Worm (Caenorhabditis elegans) whole organism, L1 larva: Measurements from ENCODE around the gene Y53F4B.27.
"Not testable (repeated sequence)": the region's sequence is repeated elsewhere in the genome, so short reads cannot be mapped to it uniquely, and the experiment has no call there.

ENCODE experiments used
- C16A3.4 ChIP-seq: fragments of 150-350 bp; optimal IDR thresholded peaks from 2 replicates; lab custom pipeline; 2014; ENCODE audit warnings: missing biosample characterization, missing genetic modification characterization
- C34B4.2 ChIP-seq: sonication (generic microtip); optimal IDR thresholded peaks from 2 replicates; lab custom pipeline; 2017; ENCODE audit warnings: mild to moderate bottlenecking, missing genetic modification characterization, missing compliant biosample characterization
- F16B12.6 ChIP-seq: fragments of 150-350 bp; optimal IDR thresholded peaks from 2 replicates; lab custom pipeline; 2014; ENCODE audit warnings: missing biosample characterization, missing genetic modification characterization
- blmp-1 ChIP-seq: fragments of 150-350 bp; optimal IDR thresholded peaks from 2 replicates; lab custom pipeline; 2014; ENCODE audit warnings: missing biosample characterization, missing genetic modification characterization
- ceh-8 ChIP-seq: fragments of 200-800 bp; sonication (Bioruptor generic); optimal IDR thresholded peaks from 2 replicates; lab custom pipeline; 2018; ENCODE audit warnings: mild to moderate bottlenecking, missing genetic modification characterization, moderate library complexity, missing compliant biosample characterization
- ceh-82 ChIP-seq, 3 experiments: fragments of 150-350 bp in 1 of 3; sonication (generic microtip) in 2 of 3; optimal IDR thresholded peaks; 2 replicates each; lab custom pipeline; 2014 to 2017; ENCODE audit warnings: missing biosample characterization in 3 of 3, missing genetic modification characterization in 3 of 3
- ceh-88 ChIP-seq: fragments of 200-800 bp; sonication (Bioruptor generic); IDR thresholded peaks from 2 replicates; pipeline ENCODE4 v1.3.6; 2022; ENCODE audit warnings: missing genetic modification characterization, missing compliant biosample characterization
- dpl-1 ChIP-seq, 3 experiments: fragments of 150-350 bp in 2 of 3; sonication (generic microtip) in 1 of 3; optimal IDR thresholded peaks; 2 replicates each; lab custom pipeline; 2014 to 2017; ENCODE audit warnings: missing biosample characterization in 3 of 3, missing genetic modification characterization in 3 of 3, missing genetic modification reagents in 3 of 3
- dsc-1 ChIP-seq: sonication (generic microtip); optimal IDR thresholded peaks from 2 replicates; lab custom pipeline; 2016; ENCODE audit warnings: mild to moderate bottlenecking, missing genetic modification characterization, missing compliant biosample characterization
- efl-1 ChIP-seq, 4 experiments: fragments of 150-350 bp; optimal IDR thresholded peaks in 3 of 4; peaks in 1 of 4; 1 replicate in 1 of 4; 2 replicates in 3 of 4; lab custom pipeline; 2014; ENCODE audit warnings: missing biosample characterization in 2 of 4, missing genetic modification characterization in 2 of 4, missing genetic modification reagents in 2 of 4
- efl-3 ChIP-seq: fragments of 200-800 bp; sonication (Bioruptor generic); optimal IDR thresholded peaks from 2 replicates; lab custom pipeline; 2018; ENCODE audit warnings: mild to moderate bottlenecking, missing genetic modification characterization, missing compliant biosample characterization
- egl-13 ChIP-seq: sonication (generic microtip); optimal IDR thresholded peaks from 2 replicates; lab custom pipeline; 2016; ENCODE audit warnings: missing genotype, missing genetic modification reagents, missing genetic modification characterization, missing compliant biosample characterization
- egl-27 ChIP-seq, 2 experiments: fragments of 150-350 bp in 1 of 2; sonication (generic microtip); optimal IDR thresholded peaks; 3 replicates each; lab custom pipeline; 2017 to 2018; ENCODE audit warnings: missing biosample characterization in 2 of 2, missing genetic modification characterization in 2 of 2, missing genetic modification reagents in 2 of 2
- fkh-8 ChIP-seq: sonication (generic microtip); optimal IDR thresholded peaks from 2 replicates; lab custom pipeline; 2016; ENCODE audit warnings: mild to moderate bottlenecking, missing genetic modification characterization, missing compliant biosample characterization
- isw-1 ChIP-seq: fragments of 200-800 bp; sonication (Bioruptor generic); IDR thresholded peaks from 2 replicates; pipeline ENCODE4 v1.3.6; 2022; ENCODE audit warnings: missing genetic modification characterization, missing compliant biosample characterization
- jun-1 ChIP-seq: fragments of 150-350 bp; optimal IDR thresholded peaks from 2 replicates; lab custom pipeline; 2014; ENCODE audit warnings: missing biosample characterization, missing genetic modification reagents, missing genetic modification characterization
- lin-14 ChIP-seq: fragments of 200-800 bp; sonication (Bioruptor generic); optimal IDR thresholded peaks from 2 replicates; lab custom pipeline; 2018; ENCODE audit warnings: mild to moderate bottlenecking, missing genetic modification characterization, moderate library complexity, missing compliant biosample characterization
- lin-35 ChIP-seq, 2 experiments: fragments of 150-350 bp; optimal IDR thresholded peaks; 2 replicates each; lab custom pipeline; 2014; ENCODE audit warnings: missing biosample characterization in 2 of 2, missing genetic modification characterization in 2 of 2, missing genetic modification reagents in 2 of 2
- lin-39 ChIP-seq: fragments of 150-350 bp; optimal IDR thresholded peaks from 2 replicates; lab custom pipeline; 2014; ENCODE audit warnings: missing biosample characterization, missing genetic modification reagents, missing genetic modification characterization
- lsy-2 ChIP-seq, 2 experiments: fragments of 150-350 bp; optimal IDR thresholded peaks; 2 replicates each; lab custom pipeline; 2014; ENCODE audit warnings: missing biosample characterization in 2 of 2, missing genetic modification characterization in 2 of 2
- mab-9 ChIP-seq: fragments of 200-800 bp; sonication (Bioruptor generic); IDR thresholded peaks from 2 replicates; pipeline ENCODE4 v1.3.6; 2022; ENCODE audit warnings: missing genetic modification reagents, missing genetic modification characterization, missing compliant biosample characterization
- mdl-1 ChIP-seq, 2 experiments: fragments of 150-350 bp; optimal IDR thresholded peaks; 2 replicates each; lab custom pipeline; 2014 to 2017; ENCODE audit warnings: missing biosample characterization in 2 of 2, missing genetic modification characterization in 2 of 2, inconsistent platforms in 1 of 2
- mep-1 ChIP-seq: fragments of 150-350 bp; optimal IDR thresholded peaks from 2 replicates; lab custom pipeline; 2014; ENCODE audit warnings: missing biosample characterization, missing genetic modification characterization
- nhr-12 ChIP-seq: sonication (generic microtip); optimal IDR thresholded peaks from 2 replicates; lab custom pipeline; 2017; ENCODE audit warnings: missing biosample characterization, missing genetic modification characterization
- nhr-20 ChIP-seq: sonication (generic microtip); optimal IDR thresholded peaks from 2 replicates; lab custom pipeline; 2016; ENCODE audit warnings: mild to moderate bottlenecking, missing genetic modification characterization, missing compliant biosample characterization
- nhr-237 ChIP-seq: fragments of 150-350 bp; optimal IDR thresholded peaks from 2 replicates; lab custom pipeline; 2014; ENCODE audit warnings: missing biosample characterization, missing genetic modification characterization
- nhr-47 ChIP-seq: sonication (generic microtip); optimal IDR thresholded peaks from 2 replicates; lab custom pipeline; 2016; ENCODE audit warnings: mild to moderate bottlenecking, missing genetic modification characterization, moderate library complexity, missing compliant biosample characterization
- nhr-71 ChIP-seq: sonication (generic microtip); optimal IDR thresholded peaks from 2 replicates; lab custom pipeline; 2016; ENCODE audit warnings: mild to moderate bottlenecking, missing genetic modification characterization, moderate library complexity, missing compliant biosample characterization
- nhr-77 ChIP-seq: fragments of 150-350 bp; optimal IDR thresholded peaks from 2 replicates; lab custom pipeline; 2014; ENCODE audit warnings: missing biosample characterization, missing genetic modification characterization
- rnt-1 ChIP-seq: sonication (generic microtip); optimal IDR thresholded peaks from 2 replicates; lab custom pipeline; 2016; ENCODE audit warnings: mild to moderate bottlenecking, missing genetic modification characterization, moderate library complexity, missing compliant biosample characterization
- skn-1 ChIP-seq: fragments of 150-350 bp; optimal IDR thresholded peaks from 2 replicates; lab custom pipeline; 2014; ENCODE audit warnings: missing biosample characterization, missing genetic modification characterization
- snpc-4 ChIP-seq: fragments of 150-350 bp; optimal IDR thresholded peaks from 2 replicates; lab custom pipeline; 2014; ENCODE audit warnings: missing biosample characterization, missing genetic modification characterization
- snu-23 ChIP-seq: sonication (generic microtip); optimal IDR thresholded peaks from 2 replicates; lab custom pipeline; 2016; ENCODE audit warnings: missing genetic modification characterization, missing compliant biosample characterization
- swsn-7 ChIP-seq: sonication (generic microtip); optimal IDR thresholded peaks from 2 replicates; lab custom pipeline; 2016; ENCODE audit warnings: missing genetic modification characterization, missing compliant biosample characterization
- unc-30 ChIP-seq: sonication (generic microtip); optimal IDR thresholded peaks from 2 replicates; lab custom pipeline; 2017; ENCODE audit warnings: missing biosample characterization, missing genetic modification characterization
- xbp-1 ChIP-seq: sonication (generic microtip); optimal IDR thresholded peaks from 2 replicates; lab custom pipeline; 2016; ENCODE audit warnings: missing genetic modification characterization, missing compliant biosample characterization
- zag-1 ChIP-seq: fragments of 150-350 bp; optimal IDR thresholded peaks from 2 replicates; lab custom pipeline; 2014; ENCODE audit warnings: missing biosample characterization, missing genetic modification characterization
- zip-4 ChIP-seq: fragments of 200-800 bp; sonication (Bioruptor generic); optimal IDR thresholded peaks from 2 replicates; lab custom pipeline; 2018; ENCODE audit warnings: mild to moderate bottlenecking, missing genetic modification characterization, moderate library complexity, missing compliant biosample characterization
- ztf-11 ChIP-seq, 2 experiments: sonication (generic microtip); optimal IDR thresholded peaks; 2 replicates each; lab custom pipeline; 2016 to 2017; ENCODE audit warnings: missing genetic modification characterization in 2 of 2, missing biosample characterization in 1 of 2, missing compliant biosample characterization in 1 of 2

Gene Y53F4B.27

ce11 chrII:15171816-15172215 lies 26.1 kb downstream of the Y53F4B.27 start, which contains the start of gene gst-39:
TSS of gene gst-39 (minus strand) at chrII:15171916.
- not testable (repeated sequence) for TF ChIP-seq ztf-11 (tag; optimal IDR thresholded peaks at IDR 0.05; lab: Kevin White, UChicago); lin-35 (GFP tag; optimal IDR thresholded peaks at IDR 0.05; lab: Kevin White, UChicago); egl-27 (tag; optimal IDR thresholded peaks at IDR 0.05; lab: Kevin White, UChicago)

ce11 chrII:15173174-15173573 lies 27.5 kb downstream of the Y53F4B.27 start:
- TF ChIP-seq nhr-77 (tag; lab: Kevin White, UChicago) (peak; percentile 27), snpc-4 (tag; lab: Kevin White, UChicago) (peak; percentile 11), egl-13 (tag; lab: Kevin White, UChicago) (no peak), C16A3.4 (tag; lab: Kevin White, UChicago) (no peak), xbp-1 (tag; lab: Kevin White, UChicago) (no peak), snu-23 (GFP tag; lab: Kevin White, UChicago) (peak; percentile 40), jun-1 (tag; lab: Kevin White, UChicago) (peak; percentile 23), dpl-1 (GFP tag; optimal IDR thresholded peaks at IDR 0.05; lab: Kevin White, UChicago) (peak in 2 of 3 experiments; percentile 17 to 27), F16B12.6 (tag; lab: Kevin White, UChicago) (no peak), egl-27 (tag; optimal IDR thresholded peaks at IDR 0.05; lab: Kevin White, UChicago) (no peak), efl-1 (optimal IDR thresholded peaks at IDR 0.05; lab: Kevin White, UChicago) (peak; percentile 34 to 54), efl-1 (GFP tag; optimal IDR thresholded peaks at IDR 0.05 in 1 of 2; lab: Kevin White, UChicago) (peak; percentile 30 to 92), efl-3 (GFP tag; lab: Kevin White, UChicago) (no peak), nhr-237 (peak; percentile 23), zag-1 (no peak), mab-9 (no peak), lin-14 (GFP tag; lab: Kevin White, UChicago) (peak; percentile 57), dsc-1 (tag; lab: Kevin White, UChicago) (peak; percentile 25), lin-35 (GFP tag; optimal IDR thresholded peaks at IDR 0.05; lab: Kevin White, UChicago) (peak; percentile 1 to 41), isw-1 (GFP tag; lab: Robert Waterston, UW) (no peak), ceh-8 (GFP tag; lab: Kevin White, UChicago) (peak; percentile 62), rnt-1 (tag; lab: Kevin White, UChicago) (peak; percentile 8), ceh-88 (GFP tag; lab: Robert Waterston, UW) (no peak), fkh-8 (tag; lab: Kevin White, UChicago) (peak; percentile 83), ceh-82 (tag; optimal IDR thresholded peaks at IDR 0.05; lab: Kevin White, UChicago) (peak; percentile 3 to 38 (median 17)), blmp-1 (tag; lab: Kevin White, UChicago) (peak; percentile 27), mdl-1 (tag; optimal IDR thresholded peaks at IDR 0.05; lab: Kevin White, UChicago) (peak in 1 of 2 experiments; percentile 35), nhr-71 (tag; lab: Kevin White, UChicago) (peak; percentile 65), mep-1 (tag; lab: Kevin White, UChicago) (no peak), lsy-2 (tag; optimal IDR thresholded peaks at IDR 0.05; lab: Kevin White, UChicago) (peak in 1 of 2 experiments; percentile 44), lin-39 (tag; lab: Kevin White, UChicago) (no peak), zip-4 (GFP tag; lab: Kevin White, UChicago) (peak; percentile 34), nhr-12 (tag; lab: Kevin White, UChicago) (no peak), C34B4.2 (tag; lab: Kevin White, UChicago) (no peak), nhr-20 (no peak), unc-30 (no peak), skn-1 (tag; lab: Kevin White, UChicago) (peak; percentile 98), nhr-47 (tag; lab: Kevin White, UChicago) (peak; percentile 30), swsn-7 (peak; percentile 38)
